Worm (Caenorhabditis elegans): ENCODE data around the gene ZK1058.3.

ZK1058.3 gene

ce11 chrIII:3926801-3927200, 8.1 kb downstream of the ZK1058.3 start:
- TF ChIP-seq egl-27 (tag; optimal IDR thresholded peaks at IDR 0.05) (no peak), fos-1 (tag; optimal IDR thresholded peaks at IDR 0.05) (peak; percentile 15), blmp-1 (tag; optimal IDR thresholded peaks at IDR 0.05; ENCODE audit: insufficient read depth) (no peak), F13H6.1 (tag; optimal IDR thresholded peaks at IDR 0.05) (no peak), lin-11 (tag; optimal IDR thresholded peaks at IDR 0.05) (no peak)

ce11 chrIII:3927450-3927849, 8.8 kb downstream of the ZK1058.3 start:
- no peak for TF ChIP-seq crh-2 (tag; optimal IDR thresholded peaks at IDR 0.05)
- TF ChIP-seq F13H6.1 (tag; optimal IDR thresholded peaks at IDR 0.05), result peak; percentile 43
- TF ChIP-seq sma-9 (GFP tag; optimal IDR thresholded peaks at IDR 0.05), result peak; percentile 46
- TF ChIP-seq sma-9 (tag; optimal IDR thresholded peaks at IDR 0.05), result no peak
- peak; percentile 40 for TF ChIP-seq C34F6.9 (tag; optimal IDR thresholded peaks at IDR 0.05)
- TF ChIP-seq nhr-129 (tag; optimal IDR thresholded peaks at IDR 0.05), result peak; percentile 59
- TF ChIP-seq ztf-4 (tag; optimal IDR thresholded peaks at IDR 0.05), result peak; percentile 6
- no peak for TF ChIP-seq egl-27 (tag; optimal IDR thresholded peaks at IDR 0.05)

- TF ChIP-seq ZK546.5 (tag; optimal IDR thresholded peaks at IDR 0.05) (no peak), F13H6.1 (tag; optimal IDR thresholded peaks at IDR 0.05) (no peak), nhr-77 (tag; optimal IDR thresholded peaks at IDR 0.05) (no peak), unc-55 (GFP tag; optimal IDR thresholded peaks at IDR 0.05) (no peak), peb-1 (tag; optimal IDR thresholded peaks at IDR 0.05) (no peak), nhr-12 (tag; optimal IDR thresholded peaks at IDR 0.05) (no peak), nhr-21 (tag; optimal IDR thresholded peaks at IDR 0.05) (no peak), nhr-11 (tag; optimal IDR thresholded peaks at IDR 0.05) (no peak), lin-13 (GFP tag; optimal IDR thresholded peaks at IDR 0.05) (no peak), nhr-129 (tag; optimal IDR thresholded peaks at IDR 0.05) (no peak), egl-27 (tag; optimal IDR thresholded peaks at IDR 0.05) (no peak), fos-1 (tag; optimal IDR thresholded peaks at IDR 0.05) (no peak), ztf-1 (GFP tag; conservative IDR thresholded peaks at IDR 0.05) (no peak), mbf-1 (tag; optimal IDR thresholded peaks at IDR 0.05) (no peak), blmp-1 (tag; optimal IDR thresholded peaks at IDR 0.05; ENCODE audit: insufficient read depth) (no peak), elt-3 (tag; optimal IDR thresholded peaks at IDR 0.05) (no peak), nhr-6 (tag; optimal IDR thresholded peaks at IDR 0.05) (no peak), elt-1 (tag; optimal IDR thresholded peaks at IDR 0.05) (no peak), lin-11 (tag; optimal IDR thresholded peaks at IDR 0.05) (no peak)
Observed at ce11 chrIII:3928136-3928535, 9.5 kb downstream of the ZK1058.3 start, which contains the start of gene F37A8.1. Gene F37A8.1, plus strand, starts transcription at chrIII:3928436.

ce11 chrIII:3931423-3931822, 12.8 kb downstream of the ZK1058.3 start, which contains the start of gene F37A8.2:
Gene F37A8.2, minus strand, starts transcription at chrIII:3931523.
- TF ChIP-seq unc-39 (tag; optimal IDR thresholded peaks at IDR 0.05) (no peak), lin-13 (GFP tag; optimal IDR thresholded peaks at IDR 0.05) (no peak), nhr-25 (tag; optimal IDR thresholded peaks at IDR 0.05) (no peak), ama-1 (optimal IDR thresholded peaks at IDR 0.05) (no peak), lin-11 (tag; optimal IDR thresholded peaks at IDR 0.05) (no peak), F13H6.1 (tag; optimal IDR thresholded peaks at IDR 0.05) (no peak)

ce11 chrIII:3935808-3936207, 17.1 kb downstream of the ZK1058.3 start, which contains the start of gene npl-10:
Gene npl-10, minus strand, starts transcription at chrIII:3935908.
- TF ChIP-seq nhr-6 (tag; optimal IDR thresholded peaks at IDR 0.05), result no peak
- TF ChIP-seq nhr-10 (tag; optimal IDR thresholded peaks at IDR 0.05), result no peak
- no peak for TF ChIP-seq elt-3 (tag; optimal IDR thresholded peaks at IDR 0.05)
- no peak for TF ChIP-seq fos-1 (tag; optimal IDR thresholded peaks at IDR 0.05)

ce11 chrIII:3952058-3952457, 33.4 kb downstream of the ZK1058.3 start:
- TF ChIP-seq C34F6.9 (tag; optimal IDR thresholded peaks at IDR 0.05) (no peak), crh-2 (tag; optimal IDR thresholded peaks at IDR 0.05) (peak; percentile 5), ztf-1 (GFP tag; conservative IDR thresholded peaks at IDR 0.05) (no peak), Y55F3AM.14 (GFP tag; optimal IDR thresholded peaks at IDR 0.05) (no peak), R02D3.7 (tag; optimal IDR thresholded peaks at IDR 0.05) (no peak), blmp-1 (tag; optimal IDR thresholded peaks at IDR 0.05; ENCODE audit: insufficient read depth) (no peak), mdl-1 (tag; optimal IDR thresholded peaks at IDR 0.05) (no peak), nhr-25 (tag; optimal IDR thresholded peaks at IDR 0.05) (peak; percentile 33), F13H6.1 (tag; optimal IDR thresholded peaks at IDR 0.05) (peak; percentile 4), gmeb-1 (tag; optimal IDR thresholded peaks at IDR 0.05) (peak; percentile 36), fos-1 (tag; optimal IDR thresholded peaks at IDR 0.05) (peak; percentile 9), nhr-129 (tag; optimal IDR thresholded peaks at IDR 0.05) (peak; percentile 81), unc-62 (GFP tag; optimal IDR thresholded peaks at IDR 0.05) (no peak), lsy-2 (tag; optimal IDR thresholded peaks at IDR 0.05) (peak in 1 of 2 experiments; percentile 37), ztf-4 (tag; optimal IDR thresholded peaks at IDR 0.05) (no peak), unc-39 (tag; optimal IDR thresholded peaks at IDR 0.05) (no peak), sma-9 (GFP tag; optimal IDR thresholded peaks at IDR 0.05) (peak; percentile 58), sma-9 (tag; optimal IDR thresholded peaks at IDR 0.05) (no peak), nhr-77 (tag; optimal IDR thresholded peaks at IDR 0.05) (no peak), zag-1 (tag; optimal IDR thresholded peaks at IDR 0.05) (no peak), nhr-23 (tag; optimal IDR thresholded peaks at IDR 0.05) (no peak)

Data from whole organism, L2 larva.